Fruit fly (Drosophila melanogaster) whole organism: ENCODE measurements around the gene pkaap.

ENCODE experiments used
- CG8478 ChIP-seq: fragments of >200 bp; optimal IDR thresholded peaks from 2 replicates; lab custom pipeline; 2018; ENCODE audit warnings: inconsistent platforms
- Dll ChIP-seq: fragments of >200 bp; optimal IDR thresholded peaks from 2 replicates; lab custom pipeline; 2017
- EcR ChIP-seq, 2 experiments: fragments of >200 bp; optimal IDR thresholded peaks; 2 replicates each; lab custom pipeline; 2017; ENCODE audit warnings: missing biosample characterization in 2 of 2, missing genetic modification characterization in 2 of 2, missing genetic modification reagents in 2 of 2
- pan ChIP-seq: fragments of >200 bp; optimal IDR thresholded peaks from 2 replicates; lab custom pipeline; 2017
- psq ChIP-seq: fragments of >200 bp; optimal IDR thresholded peaks from 2 replicates; lab custom pipeline; 2017
- usp ChIP-seq: fragments of >200 bp; optimal IDR thresholded peaks from 2 replicates; lab custom pipeline; 2017; ENCODE audit warnings: missing biosample characterization, missing genetic modification characterization, mixed read lengths

Gene pkaap

DNA sequence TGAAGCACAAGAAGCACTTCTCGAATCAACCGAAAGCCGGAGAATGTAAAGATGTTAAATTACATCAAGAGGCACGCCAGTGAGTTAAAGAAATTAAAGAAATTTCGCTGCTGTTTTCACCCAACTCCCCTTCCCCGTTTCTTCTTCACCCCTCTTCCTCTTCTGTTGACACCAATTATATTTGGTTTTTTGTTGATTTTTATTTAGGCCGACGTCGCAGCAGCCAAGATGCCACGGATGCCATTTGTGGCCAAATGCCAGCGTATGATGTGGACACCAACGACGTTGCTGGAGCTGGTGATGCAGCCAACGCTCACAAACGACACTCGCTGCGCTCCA, 272 bp downstream of the pkaap start:
- TF ChIP-seq psq (no peak), CG8478 (lab: Kevin White, UChicago) (no peak), pan (lab: Kevin White, UChicago) (no peak), usp (no peak), EcR (GFP tag; optimal IDR thresholded peaks at IDR 0.05; lab: Kevin White, UChicago) (no peak), Dll (lab: Kevin White, UChicago) (no peak)

dm6 chr2L:16290984-16291383, 2.9 kb downstream of the pkaap start, which contains the start of gene CG17329:
TSS of gene CG17329 (plus strand) at chr2L:16291284.
- no peak for TF ChIP-seq EcR (GFP tag; optimal IDR thresholded peaks at IDR 0.05; lab: Kevin White, UChicago)
- TF ChIP-seq psq = no peak
- TF ChIP-seq Dll (lab: Kevin White, UChicago) = no peak
- no peak for TF ChIP-seq usp
- no peak for TF ChIP-seq CG8478 (lab: Kevin White, UChicago)
- no peak for TF ChIP-seq pan (lab: Kevin White, UChicago)

dm6 chr2L:16292975-16293501, 4.9 kb downstream of the pkaap start, which contains the start of gene CG13258:
TSS of gene CG13258 (minus strand) at chr2L:16293025.
- TF ChIP-seq EcR (GFP tag; optimal IDR thresholded peaks at IDR 0.05; lab: Kevin White, UChicago) (no peak), Dll (lab: Kevin White, UChicago) (no peak), CG8478 (lab: Kevin White, UChicago) (no peak), psq (no peak), usp (no peak), pan (lab: Kevin White, UChicago) (no peak)

DNA sequence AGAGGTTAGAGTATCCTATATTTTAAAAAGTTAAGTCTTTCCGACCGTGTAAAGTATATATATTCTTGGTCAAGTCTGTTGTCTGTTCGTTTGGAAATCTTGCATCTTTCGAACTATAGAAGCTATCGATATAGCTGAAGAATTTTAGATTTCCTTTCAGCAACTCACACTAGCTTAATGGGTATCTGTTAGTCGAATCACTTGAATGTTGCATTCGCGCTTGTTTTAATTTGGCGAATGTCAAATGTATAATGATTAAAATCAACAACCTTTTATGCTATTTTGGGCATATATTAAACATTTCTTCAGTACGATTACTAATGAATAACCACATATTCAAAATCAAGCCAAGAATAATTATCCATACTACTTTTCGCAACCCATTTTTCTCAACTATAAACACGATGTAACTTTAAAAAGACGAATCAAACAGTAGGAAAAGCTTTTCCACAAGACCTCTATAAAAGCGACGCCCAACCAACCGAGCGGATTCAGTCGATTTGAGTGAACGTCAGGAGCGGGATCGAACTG, 5.7 kb downstream of the pkaap start, which contains the start of gene Cyp303a1:
TSS of gene Cyp303a1 (plus strand) at position 481 of the 531 bp plus-strand sequence.
- TF ChIP-seq EcR (GFP tag; optimal IDR thresholded peaks at IDR 0.05; lab: Kevin White, UChicago) = no peak
- no peak for TF ChIP-seq usp
- TF ChIP-seq Dll (lab: Kevin White, UChicago) = no peak
- no peak for TF ChIP-seq CG8478 (lab: Kevin White, UChicago)

DNA sequence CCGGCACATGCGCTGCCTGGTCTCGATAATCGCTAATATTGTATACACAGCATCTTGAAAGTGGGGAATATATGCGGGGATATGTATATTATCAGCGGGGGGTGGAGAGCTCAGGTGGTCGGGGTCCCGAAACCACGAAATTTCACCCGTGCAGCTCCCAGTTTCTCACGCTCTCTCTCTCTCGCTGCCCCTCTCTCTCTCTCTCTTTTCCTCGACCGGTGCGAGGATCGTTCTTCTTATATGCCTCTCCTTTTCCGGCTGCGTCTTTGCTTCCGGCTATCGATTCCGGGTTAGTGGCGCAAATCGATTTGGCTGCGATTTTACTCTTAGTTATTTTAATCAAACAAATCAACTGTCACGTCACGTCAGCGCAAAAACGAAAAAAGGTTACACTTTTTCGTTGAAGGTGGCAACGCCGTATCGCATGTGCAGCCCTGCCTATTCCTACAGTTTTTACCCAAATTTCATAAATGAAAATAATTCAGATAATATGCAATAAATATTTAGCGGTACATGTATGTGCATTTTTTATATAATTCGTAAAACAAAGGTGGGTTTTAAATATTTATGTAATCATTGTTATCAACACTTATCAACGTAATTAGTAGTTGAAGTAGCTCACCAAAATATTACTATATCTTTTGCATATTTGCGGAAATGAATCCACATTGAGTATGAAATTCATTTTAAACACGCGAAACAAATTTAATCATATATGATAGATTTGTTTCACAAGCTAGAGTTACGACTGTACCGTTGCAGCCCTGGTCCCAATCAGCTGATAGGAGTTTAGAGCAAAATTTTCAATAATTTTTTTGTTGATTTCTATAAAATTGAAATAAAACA, 11.6 kb downstream of the pkaap start, which contains the start of the genes heix and CG17328:
TSS of gene heix (minus strand) at position 393 of the 846 bp plus-strand sequence.
TSS of gene CG17328 (plus strand) at position 478 of the 846 bp plus-strand sequence.
- TF ChIP-seq psq (no peak), pan (lab: Kevin White, UChicago) (no peak), CG8478 (lab: Kevin White, UChicago) (no peak), EcR (GFP tag; optimal IDR thresholded peaks at IDR 0.05; lab: Kevin White, UChicago) (no peak), Dll (lab: Kevin White, UChicago) (no peak), usp (no peak)

DNA sequence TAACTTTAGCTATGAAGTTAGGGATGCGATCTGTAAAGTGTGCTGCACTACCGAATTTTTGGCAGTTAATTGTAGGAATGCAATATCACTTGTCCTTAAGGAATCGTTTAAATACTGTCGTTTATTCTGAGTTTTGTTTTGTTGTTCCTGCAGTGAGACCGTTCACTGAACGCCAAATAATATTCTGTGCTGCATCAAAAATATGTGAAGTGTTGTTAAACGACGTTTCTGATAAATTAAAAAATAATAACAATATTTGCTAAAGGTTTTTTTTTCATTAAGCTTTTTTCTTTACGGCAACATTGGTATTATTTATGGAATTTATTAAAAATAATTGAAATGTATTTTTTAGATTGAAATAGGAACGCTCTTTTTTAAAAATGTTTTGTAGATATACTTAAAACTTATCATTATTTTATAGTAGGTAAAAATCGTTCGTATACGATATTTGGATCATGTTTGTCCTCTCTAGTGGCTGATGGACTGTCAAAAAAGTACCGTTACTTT, 14.7 kb downstream of the pkaap start, which contains the start of gene GMF:
TSS of gene GMF (minus strand) at position 182 of the 507 bp plus-strand sequence.
- TF ChIP-seq psq = no peak
- TF ChIP-seq EcR (GFP tag; optimal IDR thresholded peaks at IDR 0.05; lab: Kevin White, UChicago) = no peak
- no peak for TF ChIP-seq CG8478 (lab: Kevin White, UChicago)
- TF ChIP-seq pan (lab: Kevin White, UChicago) = no peak
- no peak for TF ChIP-seq Dll (lab: Kevin White, UChicago)
- TF ChIP-seq usp = no peak

DNA sequence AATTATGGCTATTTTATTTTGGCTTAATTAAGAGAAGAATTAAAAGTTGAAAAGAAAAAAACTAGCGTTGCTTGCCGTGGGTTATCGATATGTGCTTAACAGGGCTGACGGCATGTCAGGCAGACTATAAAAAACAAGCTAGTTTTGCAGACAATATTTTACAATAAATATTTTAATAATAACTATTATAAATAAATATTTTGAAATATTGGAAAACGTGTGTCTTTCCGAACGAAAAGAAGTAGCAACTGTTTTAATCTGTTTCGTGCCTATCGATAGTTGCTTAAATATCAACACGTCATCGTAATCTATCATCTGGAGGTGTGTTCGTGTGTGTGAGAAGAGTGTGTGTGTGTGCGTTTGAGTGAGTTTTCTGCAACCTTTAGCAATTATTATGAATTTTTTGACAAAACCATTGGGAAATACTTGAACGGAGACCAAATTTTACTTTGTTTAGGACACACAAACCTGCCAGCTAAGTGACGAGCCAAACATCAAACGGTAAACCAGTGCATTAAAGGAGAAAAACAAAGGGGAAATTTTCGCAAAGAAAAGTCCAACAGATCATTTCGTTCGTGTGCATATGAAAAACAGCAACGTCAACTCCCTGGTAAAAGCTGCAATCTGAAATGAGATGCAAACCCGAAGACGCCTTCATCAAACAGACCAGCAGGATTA, 19.1 kb downstream of the pkaap start, which contains the start of the genes CG5861 and Syx5:
TSS of gene CG5861 (minus strand) at position 273 of the 678 bp plus-strand sequence.
TSS of gene Syx5 (plus strand) at position 321 of the 678 bp plus-strand sequence.
- TF ChIP-seq psq = no peak
- TF ChIP-seq pan (lab: Kevin White, UChicago) = no peak
- no peak for TF ChIP-seq Dll (lab: Kevin White, UChicago)
- TF ChIP-seq EcR (GFP tag; optimal IDR thresholded peaks at IDR 0.05; lab: Kevin White, UChicago) = no peak
- TF ChIP-seq usp = no peak
- no peak for TF ChIP-seq CG8478 (lab: Kevin White, UChicago)

dm6 chr2L:16310648-16311047, 22.6 kb downstream of the pkaap start, which contains the start of the genes cni and fzy:
TSS of gene cni (minus strand) at chr2L:16310726.
TSS of gene fzy (plus strand) at chr2L:16310956.
- TF ChIP-seq EcR (GFP tag; optimal IDR thresholded peaks at IDR 0.05; lab: Kevin White, UChicago) (no peak), Dll (lab: Kevin White, UChicago) (no peak)

DNA sequence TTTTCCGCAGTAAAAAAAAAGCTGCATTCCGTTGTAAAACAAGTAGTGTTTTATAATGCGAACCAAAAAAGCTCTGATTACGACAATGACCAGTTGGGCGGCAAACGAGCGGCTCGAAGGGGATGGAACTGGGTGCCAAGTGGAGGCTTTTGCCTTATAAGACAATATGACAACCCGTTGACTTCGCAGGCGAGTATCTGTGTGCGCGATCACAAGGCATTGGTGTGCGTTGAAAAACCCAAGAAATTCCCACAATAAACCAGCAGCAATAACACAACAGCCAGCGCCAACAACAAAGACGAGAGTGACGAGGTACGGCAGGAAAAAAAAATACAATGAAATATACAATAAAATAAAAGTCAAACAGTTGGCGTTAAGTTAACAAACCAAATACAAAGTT, 26.9 kb downstream of the pkaap start:
- no peak for TF ChIP-seq usp
- no peak for TF ChIP-seq pan (lab: Kevin White, UChicago)
- no peak for TF ChIP-seq Dll (lab: Kevin White, UChicago)
- no peak for TF ChIP-seq CG8478 (lab: Kevin White, UChicago)
- no peak for TF ChIP-seq psq
- TF ChIP-seq EcR (GFP tag; optimal IDR thresholded peaks at IDR 0.05; lab: Kevin White, UChicago) = no peak

DNA sequence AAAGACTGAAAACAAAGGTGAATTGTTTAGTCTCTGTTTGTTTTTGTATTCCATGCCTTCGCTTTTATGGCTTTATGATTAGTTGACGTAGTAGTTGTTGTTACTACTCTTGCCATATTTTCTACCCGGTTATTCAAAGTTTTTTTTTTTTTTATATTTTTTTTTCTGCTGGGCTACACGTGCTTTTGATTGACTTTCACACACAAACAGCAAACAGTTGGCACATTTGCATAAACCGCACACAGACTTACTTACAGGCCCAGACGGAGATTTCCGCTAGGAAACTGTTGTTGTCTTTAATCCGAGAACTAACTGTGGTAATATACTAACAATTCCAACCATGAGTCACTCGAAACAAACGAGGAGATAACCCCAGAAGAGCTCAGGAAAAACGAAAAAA, 27.8 kb downstream of the pkaap start:
- TF ChIP-seq EcR (GFP tag; optimal IDR thresholded peaks at IDR 0.05; lab: Kevin White, UChicago) = no peak
- TF ChIP-seq psq = no peak
- TF ChIP-seq usp = no peak
- no peak for TF ChIP-seq Dll (lab: Kevin White, UChicago)
- TF ChIP-seq pan (lab: Kevin White, UChicago) = no peak
- no peak for TF ChIP-seq CG8478 (lab: Kevin White, UChicago)

dm6 chr2L:16316410-16316809, 28.3 kb downstream of the pkaap start:
- TF ChIP-seq usp (no peak), CG8478 (lab: Kevin White, UChicago) (no peak), psq (no peak)
